Worm (Caenorhabditis elegans) whole organism, mixed stage, embryonic: ENCODE results near the gene cutl-23.
A peak's percentile ranks its signal among the peaks of the same experiment; 100 is the strongest.

Experiments
- M03D4.4 ChIP-seq: sonication (generic microtip); optimal IDR thresholded peaks from 2 replicates; lab custom pipeline; 2017; ENCODE audit warnings: mild to moderate bottlenecking, missing genetic modification characterization, missing compliant biosample characterization
- bed-3 ChIP-seq: fragments of 200-800 bp; sonication (Bioruptor generic); optimal IDR thresholded peaks from 3 replicates; lab custom pipeline; 2018; ENCODE audit warnings: mild to moderate bottlenecking, missing genetic modification characterization, moderate library complexity, missing compliant biosample characterization
- blmp-1 ChIP-seq: fragments of 150-350 bp; optimal IDR thresholded peaks from 2 replicates; lab custom pipeline; 2014; ENCODE audit warnings: missing biosample characterization, missing genetic modification characterization
- ceh-39 ChIP-seq: fragments of 150-350 bp; optimal IDR thresholded peaks from 2 replicates; lab custom pipeline; 2014; ENCODE audit warnings: missing biosample characterization, missing genetic modification characterization
- ceh-83 ChIP-seq: fragments of 200-800 bp; sonication (Bioruptor generic); optimal IDR thresholded peaks from 2 replicates; lab custom pipeline; 2018; ENCODE audit warnings: mild to moderate bottlenecking, missing genetic modification characterization, missing compliant biosample characterization
- ces-1 ChIP-seq: fragments of 150-350 bp; optimal IDR thresholded peaks from 2 replicates; lab custom pipeline; 2014; ENCODE audit warnings: missing biosample characterization, missing genetic modification reagents, missing genetic modification characterization
- drap-1 ChIP-seq: fragments of 200-800 bp; sonication (Bioruptor generic); optimal IDR thresholded peaks from 3 replicates; lab custom pipeline; 2018; ENCODE audit warnings: mild to moderate bottlenecking, missing genetic modification characterization, missing compliant biosample characterization
- elt-1 ChIP-seq: sonication (generic microtip); optimal IDR thresholded peaks from 2 replicates; lab custom pipeline; 2017; ENCODE audit warnings: missing genetic modification characterization, mild to moderate bottlenecking, missing compliant biosample characterization, antibody characterized with exemption, moderate library complexity, borderline replicate concordance; ENCODE audit not compliant: insufficient read depth
- elt-3 ChIP-seq: fragments of 150-350 bp; optimal IDR thresholded peaks from 2 replicates; lab custom pipeline; 2014; ENCODE audit warnings: missing biosample characterization, missing genetic modification characterization
- flh-1 ChIP-seq: fragments of 200-800 bp; sonication (Bioruptor generic); optimal IDR thresholded peaks from 2 replicates; lab custom pipeline; 2018; ENCODE audit warnings: mild to moderate bottlenecking, missing genetic modification characterization, moderate library complexity, missing compliant biosample characterization
- ham-2 ChIP-seq: fragments of 200-800 bp; sonication (Bioruptor generic); optimal IDR thresholded peaks from 2 replicates; lab custom pipeline; 2018; ENCODE audit warnings: mild to moderate bottlenecking, missing genetic modification characterization, missing compliant biosample characterization
- hlh-1 ChIP-seq: fragments of 150-350 bp; optimal IDR thresholded peaks from 2 replicates; lab custom pipeline; 2014; ENCODE audit warnings: missing biosample characterization, missing genetic modification reagents, missing genetic modification characterization
- lin-13 ChIP-seq: fragments of 150-350 bp; optimal IDR thresholded peaks from 2 replicates; lab custom pipeline; 2014; ENCODE audit warnings: missing biosample characterization, missing genetic modification characterization
- lin-32 ChIP-seq: fragments of 200-800 bp; sonication (Bioruptor generic); optimal IDR thresholded peaks from 2 replicates; lab custom pipeline; 2018; ENCODE audit warnings: mild to moderate bottlenecking, missing genetic modification characterization, missing compliant biosample characterization
- mab-5 ChIP-seq: fragments of 150-350 bp; optimal IDR thresholded peaks from 2 replicates; lab custom pipeline; 2014; ENCODE audit warnings: missing biosample characterization, missing genetic modification characterization
- mep-1 ChIP-seq: fragments of 150-350 bp; optimal IDR thresholded peaks from 2 replicates; lab custom pipeline; 2017; ENCODE audit warnings: missing biosample characterization, missing genetic modification reagents, missing genetic modification characterization, inconsistent platforms
- mls-2 ChIP-seq: sonication (generic microtip); optimal IDR thresholded peaks from 2 replicates; lab custom pipeline; 2016; ENCODE audit warnings: mild to moderate bottlenecking, missing genetic modification characterization, moderate library complexity, missing compliant biosample characterization
- nhr-12 ChIP-seq: fragments of 150-350 bp; optimal IDR thresholded peaks from 2 replicates; lab custom pipeline; 2014; ENCODE audit warnings: missing biosample characterization, missing genetic modification characterization
- nhr-2 ChIP-seq: fragments of 150-350 bp; optimal IDR thresholded peaks from 2 replicates; lab custom pipeline; 2014; ENCODE audit warnings: missing biosample characterization, missing genetic modification characterization
- nhr-237 ChIP-seq: fragments of 150-350 bp; optimal IDR thresholded peaks from 2 replicates; lab custom pipeline; 2014; ENCODE audit warnings: missing biosample characterization, missing genetic modification characterization
- nhr-28 ChIP-seq: fragments of 150-350 bp; optimal IDR thresholded peaks from 2 replicates; lab custom pipeline; 2014; ENCODE audit warnings: missing biosample characterization, missing genetic modification characterization
- pha-4 ChIP-seq: fragments of 150-350 bp; optimal IDR thresholded peaks from 2 replicates; lab custom pipeline; 2018; ENCODE audit warnings: missing biosample characterization, missing genetic modification reagents, missing genetic modification characterization
- snpc-4 ChIP-seq: fragments of 150-350 bp; optimal IDR thresholded peaks from 2 replicates; lab custom pipeline; 2014; ENCODE audit warnings: missing biosample characterization, missing genetic modification characterization
- sptf-1 ChIP-seq: sonication (generic microtip); optimal IDR thresholded peaks from 2 replicates; lab custom pipeline; 2017; ENCODE audit warnings: mild to moderate bottlenecking, missing genetic modification characterization, moderate library complexity, missing compliant biosample characterization
- tbx-8 ChIP-seq: fragments of 200-800 bp; sonication (Bioruptor generic); optimal IDR thresholded peaks from 2 replicates; lab custom pipeline; 2018; ENCODE audit warnings: mild to moderate bottlenecking, missing genetic modification characterization, moderate library complexity, missing compliant biosample characterization
- unc-120 ChIP-seq: sonication (generic microtip); optimal IDR thresholded peaks from 2 replicates; lab custom pipeline; 2017; ENCODE audit warnings: missing genetic modification characterization, missing compliant biosample characterization; ENCODE audit not compliant: poor library complexity, severe bottlenecking
- unc-39 ChIP-seq: fragments of 150-350 bp; optimal IDR thresholded peaks from 2 replicates; lab custom pipeline; 2014; ENCODE audit warnings: missing biosample characterization, missing genetic modification characterization
- unc-62 ChIP-seq: fragments of 150-350 bp; optimal IDR thresholded peaks from 2 replicates; lab custom pipeline; 2014; ENCODE audit warnings: missing biosample characterization, missing genetic modification reagents, missing genetic modification characterization
- ztf-11 ChIP-seq: fragments of 150-350 bp; optimal IDR thresholded peaks from 2 replicates; lab custom pipeline; 2014; ENCODE audit warnings: missing biosample characterization, missing genetic modification characterization

cutl-23 gene

DNA sequence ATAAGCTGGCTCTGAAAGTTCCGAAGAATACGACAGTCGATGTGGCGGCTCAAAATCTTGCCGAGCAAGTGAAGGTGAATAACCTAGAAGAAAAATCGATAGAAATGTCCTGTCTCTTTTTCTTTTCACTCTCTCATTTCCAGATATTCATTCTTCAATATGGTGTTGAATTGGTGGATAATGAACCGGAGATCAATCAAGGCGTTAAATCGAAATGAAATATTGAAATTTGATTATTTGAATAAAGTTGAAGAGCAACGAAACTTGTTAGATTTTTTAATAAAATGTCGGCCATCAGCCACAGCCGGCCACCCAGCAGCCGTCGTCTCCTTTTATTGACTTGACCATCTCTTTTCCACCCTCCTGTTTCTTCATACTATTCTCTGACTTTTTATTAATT is 36.7 kb downstream of the cutl-23 start, which contains the start of gene R12B2.2:
R12B2.2 (plus strand) TSS at position 301 of the 400 bp plus-strand sequence.
- TF ChIP-seq ham-2 (no peak), ztf-11 (tag; lab: Kevin White, UChicago) (no peak), nhr-28 (tag; lab: Kevin White, UChicago) (no peak)

DNA sequence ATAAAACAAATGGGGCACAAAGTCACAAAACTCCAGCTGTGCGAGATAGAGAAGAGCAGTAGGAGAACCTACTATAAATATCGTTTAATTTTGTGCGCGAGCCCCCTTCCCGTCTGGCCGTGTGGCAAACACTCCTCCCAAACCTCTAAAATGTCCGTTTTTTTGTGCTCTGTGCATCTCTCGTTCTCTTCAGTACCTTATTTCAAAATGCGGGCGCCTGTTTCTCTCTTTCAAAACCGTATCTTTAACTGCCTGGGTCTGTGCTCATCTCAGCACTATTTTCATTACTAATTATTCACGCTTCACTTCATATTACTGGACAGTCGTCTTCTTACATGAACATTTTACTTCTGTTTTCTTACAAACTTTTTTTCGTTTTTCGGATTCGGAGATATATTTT is 40.0 kb downstream of the cutl-23 start:
- TF ChIP-seq blmp-1 (tag; lab: Kevin White, UChicago) = no peak
- no peak for TF ChIP-seq mls-2
- TF ChIP-seq nhr-12 (tag; lab: Kevin White, UChicago) = no peak
- TF ChIP-seq tbx-8 (GFP tag; lab: Kevin White, UChicago) = no peak
- TF ChIP-seq M03D4.4 (tag; lab: Kevin White, UChicago) = no peak
- TF ChIP-seq lin-32 (GFP tag; lab: Kevin White, UChicago) = no peak
- TF ChIP-seq unc-62 (GFP tag; lab: Kevin White, UChicago) = no peak
- TF ChIP-seq flh-1 = no peak
- TF ChIP-seq nhr-237 (tag; lab: Kevin White, UChicago) = no peak
- TF ChIP-seq hlh-1 (tag; lab: Kevin White, UChicago) = no peak
- TF ChIP-seq lin-13 (tag; lab: Kevin White, UChicago) = no peak
- no peak for TF ChIP-seq elt-3 (tag; lab: Kevin White, UChicago)
- no peak for TF ChIP-seq drap-1
- TF ChIP-seq sptf-1 (tag; lab: Kevin White, UChicago) = no peak

DNA sequence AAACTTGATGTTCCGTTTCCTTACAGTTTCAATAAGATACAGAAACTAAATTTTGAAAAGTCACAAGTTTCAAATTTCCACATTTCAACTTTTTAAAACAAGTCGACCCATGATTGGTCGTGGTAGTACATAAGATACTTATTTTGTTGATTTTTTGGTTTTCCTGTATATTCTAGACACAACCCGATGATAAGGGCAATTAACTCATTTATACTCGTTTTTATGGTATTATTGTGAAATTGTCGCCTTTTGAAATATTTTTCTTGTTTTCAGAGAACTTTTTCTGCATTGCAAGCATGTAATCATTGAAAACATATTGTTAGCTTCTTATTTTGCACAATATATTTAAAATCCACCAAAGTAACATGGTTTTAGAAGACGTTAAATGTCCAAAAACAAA is 42.0 kb downstream of the cutl-23 start:
- TF ChIP-seq pha-4 (no peak), elt-1 (tag; lab: Kevin White, UChicago) (no peak), unc-39 (tag; lab: Kevin White, UChicago) (no peak), ces-1 (no peak), unc-62 (GFP tag; lab: Kevin White, UChicago) (no peak), nhr-28 (tag; lab: Kevin White, UChicago) (no peak), ceh-39 (tag; lab: Kevin White, UChicago) (no peak), unc-120 (tag; lab: Kevin White, UChicago) (no peak), nhr-2 (no peak), mep-1 (no peak), lin-13 (tag; lab: Kevin White, UChicago) (no peak), flh-1 (no peak), bed-3 (no peak), mab-5 (no peak), M03D4.4 (tag; lab: Kevin White, UChicago) (no peak), drap-1 (no peak)

DNA sequence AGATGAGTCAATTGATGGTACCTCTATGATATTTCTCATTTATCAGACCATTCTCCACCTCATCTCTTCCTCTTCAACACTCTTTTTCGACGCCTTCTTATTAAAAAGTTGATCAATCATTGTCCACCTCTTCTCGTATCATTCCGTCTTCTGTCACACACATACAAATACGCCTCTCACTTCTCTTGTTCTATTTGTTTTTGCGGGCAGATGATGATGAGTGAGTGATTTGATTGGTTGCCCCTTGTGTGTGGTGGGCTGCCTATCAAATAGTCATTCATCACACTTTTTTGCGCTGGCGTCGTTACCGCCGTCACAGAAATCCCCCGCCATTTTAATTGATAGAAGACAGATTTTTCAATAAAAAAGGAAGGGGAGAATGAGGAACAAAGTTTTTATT is 42.7 kb downstream of the cutl-23 start:
- TF ChIP-seq bed-3 = no peak
- peak; percentile 59 for TF ChIP-seq unc-62 (GFP tag; lab: Kevin White, UChicago)

DNA sequence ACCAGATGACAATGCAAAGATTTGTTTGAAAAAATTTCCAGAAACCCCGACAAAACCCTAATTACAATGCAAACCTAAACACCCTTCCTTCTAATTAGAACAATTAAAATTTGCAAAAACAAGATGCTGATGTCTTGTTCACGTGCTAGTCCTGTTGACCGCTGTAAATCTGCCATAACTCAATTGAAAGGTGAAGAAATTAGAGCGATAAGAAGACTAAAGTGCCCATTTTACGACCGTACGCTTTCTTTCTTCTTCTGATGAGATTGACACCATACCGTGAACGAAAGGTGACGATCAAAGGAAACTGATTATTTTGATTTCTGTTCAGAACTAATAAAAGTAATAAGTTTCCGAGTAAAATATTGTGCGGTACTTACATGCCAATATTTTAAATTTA is 43.5 kb downstream of the cutl-23 start:
- TF ChIP-seq ceh-39 (tag; lab: Kevin White, UChicago) (no peak), tbx-8 (GFP tag; lab: Kevin White, UChicago) (no peak), M03D4.4 (tag; lab: Kevin White, UChicago) (no peak), bed-3 (no peak), flh-1 (no peak), ces-1 (no peak), pha-4 (no peak), ceh-83 (GFP tag; lab: Kevin White, UChicago) (no peak), ztf-11 (tag; lab: Kevin White, UChicago) (no peak), hlh-1 (tag; lab: Kevin White, UChicago) (no peak), unc-62 (GFP tag; lab: Kevin White, UChicago) (no peak), mls-2 (no peak), nhr-237 (tag; lab: Kevin White, UChicago) (no peak), unc-120 (tag; lab: Kevin White, UChicago) (no peak)

DNA sequence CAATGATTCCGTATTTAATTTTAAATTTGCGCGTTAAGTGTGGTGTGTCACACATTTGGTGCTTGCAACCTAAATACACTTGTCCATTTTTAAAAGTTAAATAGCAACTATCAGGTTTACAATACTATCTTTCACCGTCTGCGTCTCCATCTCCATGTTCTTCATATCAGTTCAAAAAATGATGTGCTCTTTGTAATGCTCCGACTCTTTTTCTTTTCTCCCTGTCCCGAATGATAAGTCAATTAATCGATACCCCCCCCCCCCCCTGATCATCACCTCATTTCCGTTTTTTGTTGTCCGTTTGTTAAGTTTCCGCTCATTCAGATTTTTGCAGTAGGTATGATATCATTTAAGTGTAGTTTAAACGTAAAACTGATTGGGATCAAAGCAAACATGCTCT is 44.1 kb downstream of the cutl-23 start:
- TF ChIP-seq elt-3 (tag; lab: Kevin White, UChicago) (no peak), pha-4 (no peak), M03D4.4 (tag; lab: Kevin White, UChicago) (no peak), snpc-4 (no peak), lin-13 (tag; lab: Kevin White, UChicago) (no peak)
